Worm (Caenorhabditis elegans) whole organism, L1 larva: ENCODE measurements around the gene F35H10.3.
A peak's percentile ranks its signal among the peaks of the same experiment; 100 is the strongest.

Experiments used
- C16A3.4 ChIP-seq: fragments of 150-350 bp; optimal IDR thresholded peaks from 2 replicates; lab custom pipeline; 2014; ENCODE audit warnings: missing biosample characterization, missing genetic modification characterization
- F16B12.6 ChIP-seq: fragments of 150-350 bp; optimal IDR thresholded peaks from 2 replicates; lab custom pipeline; 2014; ENCODE audit warnings: missing biosample characterization, missing genetic modification characterization
- Y116A8C.19 ChIP-seq: sonication (generic microtip); optimal IDR thresholded peaks from 2 replicates; lab custom pipeline; 2016; ENCODE audit warnings: missing compliant biosample characterization, missing genetic modification characterization, borderline replicate concordance
- aha-1 ChIP-seq: fragments of 150-350 bp; optimal IDR thresholded peaks from 2 replicates; lab custom pipeline; 2014; ENCODE audit warnings: missing biosample characterization, missing genetic modification characterization
- ceh-63 ChIP-seq: fragments of 200-800 bp; sonication (Bioruptor generic); optimal IDR thresholded peaks from 2 replicates; lab custom pipeline; 2018; ENCODE audit warnings: mild to moderate bottlenecking, missing genetic modification characterization, missing compliant biosample characterization
- ceh-82 ChIP-seq, 3 experiments: fragments of 150-350 bp in 1 of 3; sonication (generic microtip) in 2 of 3; optimal IDR thresholded peaks; 2 replicates each; lab custom pipeline; 2014 to 2017; ENCODE audit warnings: missing biosample characterization in 3 of 3, missing genetic modification characterization in 3 of 3
- dpl-1 ChIP-seq, 3 experiments: fragments of 150-350 bp in 2 of 3; sonication (generic microtip) in 1 of 3; optimal IDR thresholded peaks; 2 replicates each; lab custom pipeline; 2014 to 2017; ENCODE audit warnings: missing biosample characterization in 3 of 3, missing genetic modification characterization in 3 of 3, missing genetic modification reagents in 3 of 3
- efl-1 ChIP-seq, 4 experiments: fragments of 150-350 bp; optimal IDR thresholded peaks in 3 of 4; peaks in 1 of 4; 1 replicate in 1 of 4; 2 replicates in 3 of 4; lab custom pipeline; 2014; ENCODE audit warnings: missing biosample characterization in 2 of 4, missing genetic modification characterization in 2 of 4, missing genetic modification reagents in 2 of 4
- egl-13 ChIP-seq: sonication (generic microtip); optimal IDR thresholded peaks from 2 replicates; lab custom pipeline; 2016; ENCODE audit warnings: missing genotype, missing genetic modification reagents, missing genetic modification characterization, missing compliant biosample characterization
- elt-2 ChIP-seq: sonication (generic microtip); optimal IDR thresholded peaks from 2 replicates; lab custom pipeline; 2016; ENCODE audit warnings: missing genetic modification characterization, mild to moderate bottlenecking, inconsistent platforms, missing compliant biosample characterization, missing genetic modification reagents
- elt-3 ChIP-seq, 6 experiments: fragments of 150-350 bp in 1 of 6; sonication (generic microtip); optimal IDR thresholded peaks; 2 replicates each; lab custom pipeline; 2017 to 2018; ENCODE audit warnings: missing biosample characterization in 6 of 6, missing genetic modification characterization in 6 of 6, inconsistent platforms in 1 of 6
- fkh-8 ChIP-seq: sonication (generic microtip); optimal IDR thresholded peaks from 2 replicates; lab custom pipeline; 2016; ENCODE audit warnings: mild to moderate bottlenecking, missing genetic modification characterization, missing compliant biosample characterization
- grh-1 ChIP-seq: fragments of 200-800 bp; sonication (Bioruptor generic); IDR thresholded peaks from 2 replicates; pipeline ENCODE4 v1.3.6; 2022; ENCODE audit warnings: missing genetic modification reagents, missing genetic modification characterization, missing compliant biosample characterization
- hlh-4 ChIP-seq: sonication (generic microtip); optimal IDR thresholded peaks from 2 replicates; lab custom pipeline; 2016; ENCODE audit warnings: mild to moderate bottlenecking, missing genetic modification characterization, missing compliant biosample characterization
- jun-1 ChIP-seq: fragments of 150-350 bp; optimal IDR thresholded peaks from 2 replicates; lab custom pipeline; 2014; ENCODE audit warnings: missing biosample characterization, missing genetic modification reagents, missing genetic modification characterization
- lin-13 ChIP-seq: fragments of 150-350 bp; optimal IDR thresholded peaks from 2 replicates; lab custom pipeline; 2014; ENCODE audit warnings: missing biosample characterization, missing genetic modification reagents, missing genetic modification characterization
- lin-14 ChIP-seq: fragments of 200-800 bp; sonication (Bioruptor generic); optimal IDR thresholded peaks from 2 replicates; lab custom pipeline; 2018; ENCODE audit warnings: mild to moderate bottlenecking, missing genetic modification characterization, moderate library complexity, missing compliant biosample characterization
- lin-35 ChIP-seq, 2 experiments: fragments of 150-350 bp; optimal IDR thresholded peaks; 2 replicates each; lab custom pipeline; 2014; ENCODE audit warnings: missing biosample characterization in 2 of 2, missing genetic modification characterization in 2 of 2, missing genetic modification reagents in 2 of 2
- lin-39 ChIP-seq: fragments of 150-350 bp; optimal IDR thresholded peaks from 2 replicates; lab custom pipeline; 2014; ENCODE audit warnings: missing biosample characterization, missing genetic modification reagents, missing genetic modification characterization
- mep-1 ChIP-seq: fragments of 150-350 bp; optimal IDR thresholded peaks from 2 replicates; lab custom pipeline; 2014; ENCODE audit warnings: missing biosample characterization, missing genetic modification characterization
- nhr-20 ChIP-seq: sonication (generic microtip); optimal IDR thresholded peaks from 2 replicates; lab custom pipeline; 2016; ENCODE audit warnings: mild to moderate bottlenecking, missing genetic modification characterization, missing compliant biosample characterization
- nhr-237 ChIP-seq: fragments of 150-350 bp; optimal IDR thresholded peaks from 2 replicates; lab custom pipeline; 2014; ENCODE audit warnings: missing biosample characterization, missing genetic modification characterization
- nhr-28 ChIP-seq: fragments of 150-350 bp; optimal IDR thresholded peaks from 2 replicates; lab custom pipeline; 2014; ENCODE audit warnings: missing biosample characterization, missing genetic modification characterization
- nhr-77 ChIP-seq: fragments of 150-350 bp; optimal IDR thresholded peaks from 2 replicates; lab custom pipeline; 2014; ENCODE audit warnings: missing biosample characterization, missing genetic modification characterization
- nhr-84 ChIP-seq: sonication (generic microtip); optimal IDR thresholded peaks from 2 replicates; lab custom pipeline; 2017; ENCODE audit warnings: missing biosample characterization, missing genetic modification characterization
- nhr-85 ChIP-seq: sonication (generic microtip); peaks from one replicate; lab custom pipeline; 2016; ENCODE audit warnings: missing genetic modification characterization, inconsistent platforms, missing compliant biosample characterization
- nhr-90 ChIP-seq: sonication (generic microtip); optimal IDR thresholded peaks from 2 replicates; lab custom pipeline; 2016; ENCODE audit warnings: mild to moderate bottlenecking, missing genetic modification characterization, missing compliant biosample characterization; ENCODE audit not compliant: poor library complexity
- pax-3 ChIP-seq: fragments of 200-800 bp; sonication (Bioruptor generic); optimal IDR thresholded peaks from 2 replicates; lab custom pipeline; 2018; ENCODE audit warnings: mild to moderate bottlenecking, missing genetic modification characterization, moderate library complexity, missing compliant biosample characterization
- pqm-1 ChIP-seq: sonication (generic microtip); optimal IDR thresholded peaks from 3 replicates; lab custom pipeline; 2017; ENCODE audit warnings: missing biosample characterization, missing genetic modification characterization
- skn-1 ChIP-seq: fragments of 150-350 bp; optimal IDR thresholded peaks from 2 replicates; lab custom pipeline; 2014; ENCODE audit warnings: missing biosample characterization, missing genetic modification characterization
- snu-23 ChIP-seq: sonication (generic microtip); optimal IDR thresholded peaks from 2 replicates; lab custom pipeline; 2016; ENCODE audit warnings: missing genetic modification characterization, missing compliant biosample characterization
- sox-4 ChIP-seq: sonication (generic microtip); optimal IDR thresholded peaks from 2 replicates; lab custom pipeline; 2016; ENCODE audit warnings: missing genetic modification characterization, missing compliant biosample characterization
- sptf-1 ChIP-seq: fragments of 150-350 bp; optimal IDR thresholded peaks from 2 replicates; lab custom pipeline; 2014; ENCODE audit warnings: missing biosample characterization, missing genetic modification characterization
- sup-37 ChIP-seq: fragments of 200-800 bp; sonication (Bioruptor generic); optimal IDR thresholded peaks from 2 replicates; lab custom pipeline; 2018; ENCODE audit warnings: mild to moderate bottlenecking, missing genetic modification characterization, missing compliant biosample characterization
- tbx-2 ChIP-seq: sonication (generic microtip); optimal IDR thresholded peaks from 2 replicates; lab custom pipeline; 2016; ENCODE audit warnings: missing genetic modification characterization, missing compliant biosample characterization
- unc-98 ChIP-seq: fragments of 200-800 bp; sonication (Bioruptor generic); IDR thresholded peaks from 2 replicates; pipeline ENCODE4 v1.3.6; 2022; ENCODE audit warnings: missing genetic modification characterization, missing compliant biosample characterization
- xbp-1 ChIP-seq: sonication (generic microtip); optimal IDR thresholded peaks from 2 replicates; lab custom pipeline; 2016; ENCODE audit warnings: missing genetic modification characterization, missing compliant biosample characterization
- zip-4 ChIP-seq: fragments of 200-800 bp; sonication (Bioruptor generic); optimal IDR thresholded peaks from 2 replicates; lab custom pipeline; 2018; ENCODE audit warnings: mild to moderate bottlenecking, missing genetic modification characterization, moderate library complexity, missing compliant biosample characterization

The F35H10.3 gene

DNA sequence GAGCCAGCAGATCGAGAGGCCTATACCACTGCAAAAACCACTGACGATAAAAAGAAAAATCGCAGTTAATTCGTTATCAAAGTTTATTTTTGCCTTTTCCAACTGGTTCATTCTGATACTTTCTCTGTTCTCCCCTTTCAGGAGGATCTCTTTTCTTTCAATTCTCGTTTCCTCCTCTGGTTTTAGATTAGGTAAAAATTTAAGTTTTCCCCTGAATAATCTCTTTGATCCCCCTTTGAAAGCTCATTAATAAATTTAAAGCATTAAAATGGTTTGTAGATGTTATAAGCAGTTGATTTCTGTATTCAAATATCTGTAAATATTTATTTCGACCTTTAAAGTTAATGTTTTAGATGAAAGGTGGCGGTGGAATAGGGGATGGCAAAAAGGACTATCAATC, 34.5 kb upstream of the F35H10.3 start, which contains the start of gene K07H8.2:
Gene K07H8.2, plus strand, starts transcription at position 301 of the 400 bp plus-strand sequence.
- TF ChIP-seq zip-4 (GFP tag; lab: Kevin White, UChicago) (no peak), ceh-63 (GFP tag; lab: Kevin White, UChicago) (no peak), nhr-85 (tag; lab: Kevin White, UChicago) (no peak), C16A3.4 (tag; lab: Kevin White, UChicago) (no peak), pqm-1 (tag; lab: Kevin White, UChicago) (no peak), unc-98 (GFP tag; lab: Robert Waterston, UW) (no peak), sup-37 (GFP tag; lab: Kevin White, UChicago) (no peak), aha-1 (no peak)

DNA sequence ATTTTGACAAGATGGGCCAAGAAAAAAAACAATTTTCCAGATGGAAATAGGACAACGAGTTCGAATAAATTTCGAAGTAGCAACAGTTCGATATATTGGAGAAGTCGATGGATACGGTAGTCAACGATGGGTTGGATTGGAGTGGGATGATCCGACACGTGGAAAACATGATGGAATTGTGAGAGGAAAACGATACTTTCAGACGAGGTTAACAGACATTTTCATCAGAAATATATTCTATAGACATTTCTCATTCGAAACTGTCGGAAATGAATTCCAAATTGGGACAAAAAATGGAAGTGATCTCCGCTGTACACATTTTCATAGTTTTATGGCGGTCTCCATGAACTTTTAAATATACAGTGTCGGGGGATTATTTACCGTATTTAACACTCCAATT, 31.1 kb upstream of the F35H10.3 start, which contains the start of gene tbce-1:
Gene tbce-1, plus strand, starts transcription at position 41 of the 400 bp plus-strand sequence.
- no peak for TF ChIP-seq fkh-8 (tag; lab: Kevin White, UChicago)
- no peak for TF ChIP-seq efl-1 (optimal IDR thresholded peaks at IDR 0.05; lab: Kevin White, UChicago)
- TF ChIP-seq efl-1 (GFP tag; optimal IDR thresholded peaks at IDR 0.05 in 1 of 2; lab: Kevin White, UChicago), result peak in 1 of 2 experiments; percentile 92

DNA sequence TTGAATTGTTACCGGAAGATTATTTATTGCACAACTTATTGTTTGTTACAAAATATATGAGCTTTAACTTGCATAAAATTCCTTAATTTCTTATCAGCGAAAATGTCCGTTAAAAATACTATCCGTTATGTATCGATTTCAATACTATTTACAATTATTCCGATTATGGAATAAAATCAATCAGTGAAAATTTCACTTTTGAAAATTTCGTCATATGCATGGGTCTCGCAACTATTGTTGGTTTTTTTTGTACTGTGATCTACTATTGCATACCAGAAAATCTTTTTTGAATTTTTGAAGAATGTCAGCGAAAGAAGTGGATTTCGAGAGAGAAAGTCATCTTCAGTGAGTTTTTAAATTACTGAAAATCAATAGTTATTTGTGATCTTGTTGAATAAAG, 28.6 kb upstream of the F35H10.3 start, which contains the start of gene nprl-3:
Gene nprl-3, plus strand, starts transcription at position 301 of the 400 bp plus-strand sequence.
- TF ChIP-seq xbp-1 (no peak), sup-37 (GFP tag; lab: Kevin White, UChicago) (no peak), nhr-28 (tag; lab: Kevin White, UChicago) (no peak), lin-35 (GFP tag; optimal IDR thresholded peaks at IDR 0.05; lab: Kevin White, UChicago) (no peak), lin-39 (tag; lab: Kevin White, UChicago) (no peak), nhr-237 (tag; lab: Kevin White, UChicago) (no peak), elt-2 (tag; lab: Kevin White, UChicago) (no peak), ceh-82 (tag; optimal IDR thresholded peaks at IDR 0.05; lab: Kevin White, UChicago) (no peak), mep-1 (tag; lab: Kevin White, UChicago) (no peak), nhr-84 (no peak), pqm-1 (tag; lab: Kevin White, UChicago) (no peak), lin-14 (GFP tag; lab: Kevin White, UChicago) (no peak), F16B12.6 (tag; lab: Kevin White, UChicago) (no peak), hlh-4 (tag; lab: Kevin White, UChicago) (no peak), pax-3 (no peak), efl-1 (optimal IDR thresholded peaks at IDR 0.05; lab: Kevin White, UChicago) (no peak), efl-1 (GFP tag; optimal IDR thresholded peaks at IDR 0.05 in 1 of 2; lab: Kevin White, UChicago) (no peak)

DNA sequence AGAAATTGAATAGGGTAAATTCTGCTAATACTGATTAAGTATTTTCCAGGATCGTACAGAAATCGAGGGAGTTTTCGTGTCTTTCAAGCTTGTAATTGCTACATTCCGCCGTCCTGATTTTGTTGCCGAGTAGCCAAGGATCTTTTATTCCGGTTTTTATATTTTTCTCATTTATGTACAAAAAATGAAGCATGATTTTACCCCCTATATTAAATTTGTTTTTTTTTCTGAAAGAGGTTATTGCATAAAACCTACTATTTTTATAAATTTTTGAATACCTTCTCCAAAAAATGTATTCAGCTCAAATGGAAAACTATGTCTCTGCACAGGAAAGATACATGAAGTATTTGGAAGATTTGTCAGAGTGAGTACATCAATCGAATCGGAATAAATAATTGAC, 26.1 kb upstream of the F35H10.3 start, which contains the start of gene F35H10.6:
Gene F35H10.6, plus strand, starts transcription at position 301 of the 400 bp plus-strand sequence.
- TF ChIP-seq snu-23 (GFP tag; lab: Kevin White, UChicago) (no peak), sptf-1 (tag; lab: Kevin White, UChicago) (no peak), jun-1 (tag; lab: Kevin White, UChicago) (no peak), lin-39 (tag; lab: Kevin White, UChicago) (no peak)

DNA sequence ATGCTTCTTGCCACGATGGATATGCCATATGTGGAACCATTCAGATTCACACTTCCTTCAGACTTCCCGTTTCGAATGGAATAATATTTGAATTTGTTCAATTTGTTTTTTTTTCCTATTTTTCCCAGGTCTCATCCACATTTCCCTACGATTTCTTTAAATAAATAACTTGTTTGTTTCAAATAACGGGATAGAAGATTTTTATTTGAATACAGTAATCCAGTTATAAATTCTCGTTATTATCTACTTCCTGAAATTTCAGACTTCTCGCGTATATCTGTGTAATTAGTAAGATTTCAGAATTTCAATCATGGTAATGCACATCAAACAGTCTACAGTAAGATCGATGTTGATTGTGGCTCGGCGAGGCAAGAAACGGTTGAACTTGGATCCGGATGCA, 25.3 kb upstream of the F35H10.3 start, which contains the start of gene F35H10.5:
Gene F35H10.5, plus strand, starts transcription at position 301 of the 400 bp plus-strand sequence.
- no peak for TF ChIP-seq jun-1 (tag; lab: Kevin White, UChicago)
- no peak for TF ChIP-seq efl-1 (optimal IDR thresholded peaks at IDR 0.05; lab: Kevin White, UChicago)
- peak in 1 of 2 experiments; percentile 73 for TF ChIP-seq efl-1 (GFP tag; optimal IDR thresholded peaks at IDR 0.05 in 1 of 2; lab: Kevin White, UChicago)

DNA sequence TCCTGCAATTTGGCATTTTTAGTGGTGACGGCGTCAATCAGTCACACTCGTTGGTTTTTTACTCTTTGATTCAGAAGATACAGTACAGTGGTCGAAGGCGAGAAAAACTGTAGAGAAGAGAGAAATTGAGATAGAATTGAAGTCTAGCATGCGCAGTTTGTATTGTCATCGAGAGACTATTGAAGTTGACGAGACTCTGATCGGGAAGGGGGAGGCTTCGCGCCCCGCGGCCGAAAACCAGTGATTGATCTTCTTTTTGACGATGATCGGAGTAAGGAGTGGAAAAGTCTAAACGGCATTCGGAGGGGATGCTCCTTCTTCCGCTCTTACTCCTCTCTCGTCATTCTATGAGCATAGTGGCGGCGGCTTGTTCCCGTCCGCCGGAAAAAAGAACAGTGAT, 23.8 kb upstream of the F35H10.3 start:
- TF ChIP-seq aha-1 (no peak), lin-13 (GFP tag; lab: Kevin White, UChicago) (no peak), C16A3.4 (tag; lab: Kevin White, UChicago) (no peak), Y116A8C.19 (tag; lab: Kevin White, UChicago) (no peak), lin-14 (GFP tag; lab: Kevin White, UChicago) (peak; percentile 76), nhr-90 (tag; lab: Kevin White, UChicago) (peak; percentile 20), nhr-85 (tag; lab: Kevin White, UChicago) (peak; percentile 79), ceh-82 (tag; optimal IDR thresholded peaks at IDR 0.05; lab: Kevin White, UChicago) (peak in 1 of 3 experiments; percentile 30), skn-1 (tag; lab: Kevin White, UChicago) (no peak), sox-4 (tag; lab: Kevin White, UChicago) (no peak), nhr-20 (tag; lab: Kevin White, UChicago) (peak; percentile 66), elt-3 (tag; optimal IDR thresholded peaks at IDR 0.05; lab: Kevin White, UChicago) (peak in 4 of 6 experiments; percentile 17 to 65 (median 36)), nhr-77 (tag; lab: Kevin White, UChicago) (peak; percentile 14), snu-23 (GFP tag; lab: Kevin White, UChicago) (peak; percentile 77), dpl-1 (GFP tag; optimal IDR thresholded peaks at IDR 0.05; lab: Kevin White, UChicago) (peak in 2 of 3 experiments; percentile 12 to 46), lin-35 (GFP tag; optimal IDR thresholded peaks at IDR 0.05; lab: Kevin White, UChicago) (peak; percentile 5 to 59), elt-2 (tag; lab: Kevin White, UChicago) (no peak), nhr-28 (tag; lab: Kevin White, UChicago) (no peak), tbx-2 (tag; lab: Kevin White, UChicago) (peak; percentile 27), grh-1 (GFP tag; lab: Robert Waterston, UW) (peak; percentile 63), egl-13 (tag; lab: Kevin White, UChicago) (no peak)
